Fruit fly (Drosophila melanogaster): ENCODE data around the gene Wnt4.
A peak's percentile ranks its signal among the peaks of the same experiment; 100 is the strongest.

DNA sequence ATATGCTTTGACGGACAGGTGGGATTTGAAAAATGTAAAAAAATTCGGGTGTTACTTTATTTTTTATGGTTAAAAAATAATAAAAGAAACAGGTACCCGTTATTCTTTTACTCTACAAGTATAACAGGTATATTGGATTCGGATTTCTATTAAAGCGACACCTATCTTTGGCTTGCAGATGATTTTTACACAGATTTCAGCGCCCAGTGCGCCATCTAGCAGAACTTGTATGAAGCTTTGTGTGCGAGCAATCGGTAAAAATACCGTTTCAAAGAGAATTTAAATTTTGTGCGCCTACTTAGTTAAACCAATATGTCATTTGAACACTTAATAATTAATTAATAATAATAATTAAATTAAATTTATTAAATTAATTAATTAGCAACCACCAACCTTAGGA is 18.9 kb downstream of the Wnt4 start:
- TF ChIP-seq Hey (tag; optimal IDR thresholded peaks at IDR 0.05) (no peak), Adf1 (GFP tag; IDR thresholded peaks at IDR 0.05) (0 out of 2 replicates have a peak, but pooled peaks have one; percentile 8), CG7928 (GFP tag; optimal IDR thresholded peaks at IDR 0.05) (no peak), Blimp-1 (GFP tag; optimal IDR thresholded peaks at IDR 0.05) (peak; percentile 42), pros (GFP tag; optimal IDR thresholded peaks at IDR 0.05) (no peak), CG1024 (GFP tag; IDR thresholded peaks at IDR 0.05) (no peak), CG12659 (GFP tag; optimal IDR thresholded peaks at IDR 0.05) (peak; percentile 24), cwo (GFP tag; optimal IDR thresholded peaks at IDR 0.05) (no peak), CG32532 (GFP tag; IDR thresholded peaks at IDR 0.05) (peak; percentile 87), CG6791 (GFP tag; IDR thresholded peaks at IDR 0.05; ENCODE audit: partially characterized antibody) (peak; percentile 59; the same call in 2 of the 3 replicates), Sry-δ (GFP tag; optimal IDR thresholded peaks at IDR 0.05) (peak; percentile 10)

All from whole organism, embryonic.